Fruit fly (Drosophila melanogaster) whole organism, adult: Measurements from ENCODE around the gene Snapin.

Experiments used
- CG12768 ChIP-seq: fragments of 200-800 bp; sonication (Bioruptor generic); optimal IDR thresholded peaks from 2 replicates; lab custom pipeline; 2017; ENCODE audit warnings: missing biosample characterization, missing genetic modification characterization, mild to moderate bottlenecking, moderate library complexity, missing genetic modification reagents
- CG14711 ChIP-seq: fragments of 200-800 bp; sonication (Bioruptor generic); optimal IDR thresholded peaks from 2 replicates; lab custom pipeline; 2018; ENCODE audit warnings: missing biosample characterization, mild to moderate bottlenecking, missing genetic modification characterization, moderate library complexity
- CG1620 ChIP-seq: fragments of 200-800 bp; sonication (Bioruptor generic); optimal IDR thresholded peaks from 2 replicates; lab custom pipeline; 2016; ENCODE audit warnings: missing biosample characterization, missing genetic modification characterization
- CG7045 ChIP-seq: fragments of 200-800 bp; sonication (Bioruptor generic); optimal IDR thresholded peaks from 2 replicates; lab custom pipeline; 2017; ENCODE audit warnings: missing biosample characterization, mild to moderate bottlenecking, missing genetic modification characterization
- CG7101 ChIP-seq: fragments of 200-800 bp; sonication (Bioruptor generic); optimal IDR thresholded peaks from 2 replicates; lab custom pipeline; 2018; ENCODE audit warnings: missing biosample characterization, mild to moderate bottlenecking, missing genetic modification characterization, moderate library complexity
- Mnt ChIP-seq: fragments of 200-800 bp; sonication (Bioruptor generic); optimal IDR thresholded peaks from 2 replicates; lab custom pipeline; 2016; ENCODE audit warnings: missing biosample characterization, mild to moderate bottlenecking, missing genetic modification characterization
- ovo ChIP-seq: fragments of 200-800 bp; sonication (Bioruptor generic); optimal IDR thresholded peaks from 2 replicates; lab custom pipeline; 2016; ENCODE audit warnings: missing biosample characterization, missing genetic modification characterization
- pad ChIP-seq: fragments of 200-800 bp; sonication (Bioruptor generic); optimal IDR thresholded peaks from 3 replicates; lab custom pipeline; 2017; ENCODE audit warnings: missing biosample characterization, missing genetic modification characterization, mild to moderate bottlenecking, moderate library complexity, missing genetic modification reagents
- tj ChIP-seq: fragments of 200-800 bp; sonication (Bioruptor generic); optimal IDR thresholded peaks from 3 replicates; lab custom pipeline; 2017; ENCODE audit warnings: missing biosample characterization, mild to moderate bottlenecking, missing genetic modification characterization, moderate library complexity
- toe ChIP-seq: fragments of 200-800 bp; sonication (Bioruptor generic); optimal IDR thresholded peaks from 2 replicates; lab custom pipeline; 2016; ENCODE audit warnings: missing biosample characterization, missing genetic modification characterization

- no peak for TF ChIP-seq pad (GFP tag; lab: Kevin White, UChicago)
- TF ChIP-seq CG1620 (GFP tag; lab: Kevin White, UChicago) = no peak
- TF ChIP-seq CG7101 (tag; lab: Kevin White, UChicago) = no peak
- no peak for TF ChIP-seq CG14711
- TF ChIP-seq CG12768 (GFP tag; lab: Kevin White, UChicago) = no peak
- no peak for TF ChIP-seq toe (GFP tag; lab: Kevin White, UChicago)
- no peak for TF ChIP-seq Mnt (GFP tag; lab: Kevin White, UChicago)
- TF ChIP-seq CG7045 (GFP tag; lab: Kevin White, UChicago) = no peak
- no peak for TF ChIP-seq ovo (GFP tag; lab: Kevin White, UChicago)
- no peak for TF ChIP-seq tj (GFP tag; lab: Kevin White, UChicago)
These were observed 28.7 kb downstream of the Snapin start for dm6 chr2L:2730756-2731155.
